Fruit fly (Drosophila melanogaster): ENCODE data around the gene CG6299.

Gene CG6299

dm6 chrX:15475791-15476190 lies 13.3 kb downstream of the CG6299 start, which contains the start of gene CG6324 (continued):
- no peak for TF ChIP-seq Neu2 (GFP tag; optimal IDR thresholded peaks at IDR 0.05; ENCODE audit: borderline replicate concordance)
- TF ChIP-seq tin (GFP tag; optimal IDR thresholded peaks at IDR 0.05), result no peak
- TF ChIP-seq danr (GFP tag; IDR thresholded peaks at IDR 0.05), result 0 out of 2 replicates have a peak, but pooled peaks have one; percentile 0
- no peak for TF ChIP-seq kni (GFP tag; optimal IDR thresholded peaks at IDR 0.05)

- TF ChIP-seq phol (tag; optimal IDR thresholded peaks at IDR 0.05) (peak; percentile 16), CG4404 (GFP tag; IDR thresholded peaks at IDR 0.05) (no peak), CG4328 (GFP tag; optimal IDR thresholded peaks at IDR 0.05) (no peak), Doc3 (GFP tag; IDR thresholded peaks at IDR 0.05; ENCODE audit: partially characterized antibody) (0 out of 3 replicates have a peak, but pooled peaks have one; percentile 41), sqz (GFP tag; optimal IDR thresholded peaks at IDR 0.05) (peak; percentile 82), Nf-YB (GFP tag; optimal IDR thresholded peaks at IDR 0.05) (no peak), MESR4 (GFP tag; optimal IDR thresholded peaks at IDR 0.05) (peak; percentile 80), sna (GFP tag; IDR thresholded peaks at IDR 0.05; ENCODE audit: partially characterized antibody) (peak; percentile 55), trem (tag; optimal IDR thresholded peaks at IDR 0.05) (no peak), corto (GFP tag; optimal IDR thresholded peaks at IDR 0.05) (no peak), jigr1 (GFP tag; IDR thresholded peaks at IDR 0.05) (no peak), CG31441 (GFP tag; IDR thresholded peaks at IDR 0.05) (no peak), NC2β (GFP tag; optimal IDR thresholded peaks at IDR 0.05) (no peak), emc (GFP tag; optimal IDR thresholded peaks at IDR 0.05) (no peak), tap (tag; optimal IDR thresholded peaks at IDR 0.05) (no peak), CG12744 (GFP tag; optimal IDR thresholded peaks at IDR 0.05) (no peak), CG10321 (GFP tag; IDR thresholded peaks at IDR 0.05) (no peak), CG15601 (tag; optimal IDR thresholded peaks at IDR 0.05) (peak; percentile 1), CG6254 (GFP tag; optimal IDR thresholded peaks at IDR 0.05) (no peak), zen2 (GFP tag; IDR thresholded peaks at IDR 0.05; ENCODE audit: partially characterized antibody) (peak; percentile 66; the same call in 2 of the 3 replicates), chinmo (GFP tag; IDR thresholded peaks at IDR 0.05; ENCODE audit: partially characterized antibody) (peak; percentile 75; the same call in 1 of the 4 replicates), Med (GFP tag) (peak; percentile 50), dan (GFP tag; IDR thresholded peaks at IDR 0.05) (no peak), hkb (optimal IDR thresholded peaks at IDR 0.05) (no peak), hkb (GFP tag; IDR thresholded peaks at IDR 0.05) (no peak), Lhr (GFP tag; optimal IDR thresholded peaks at IDR 0.05) (peak; percentile 22), CG10267 (tag; optimal IDR thresholded peaks at IDR 0.05) (peak; percentile 19), hb (GFP tag; IDR thresholded peaks at IDR 0.05; ENCODE audit: partially characterized antibody) (peak; percentile 59; the same call in 1 of the 3 replicates), CG12659 (GFP tag; optimal IDR thresholded peaks at IDR 0.05) (peak; percentile 52), knrl (GFP tag; IDR thresholded peaks at IDR 0.05; ENCODE audit: partially characterized antibody) (peak; percentile 78), Dll (GFP tag; IDR thresholded peaks at IDR 0.05; ENCODE audit: partially characterized antibody) (peak; percentile 73; the same call in 3 of the 4 replicates), Hmr (GFP tag; optimal IDR thresholded peaks at IDR 0.05) (no peak), MTF-1 (GFP tag; optimal IDR thresholded peaks at IDR 0.05; ENCODE audit: borderline replicate concordance) (no peak), row (GFP tag; IDR thresholded peaks at IDR 0.05) (0 out of 3 replicates have a peak, but pooled peaks have one; percentile 13), dpn (GFP tag; optimal IDR thresholded peaks at IDR 0.05) (no peak), lbe (GFP tag; optimal IDR thresholded peaks at IDR 0.05) (no peak), ATbp (GFP tag; optimal IDR thresholded peaks at IDR 0.05) (no peak), CG2889 (GFP tag; IDR thresholded peaks at IDR 0.05) (no peak), Lpt (GFP tag; optimal IDR thresholded peaks at IDR 0.05) (no peak), pita (GFP tag; optimal IDR thresholded peaks at IDR 0.05) (no peak), CG18262 (tag; optimal IDR thresholded peaks at IDR 0.05) (no peak), MBD-R2 (GFP tag; IDR thresholded peaks at IDR 0.05) (0 out of 2 replicates have a peak, but pooled peaks have one; percentile 27), peb (GFP tag; IDR thresholded peaks at IDR 0.05) (no peak), grn (GFP tag; optimal IDR thresholded peaks at IDR 0.05) (no peak)
Measured at dm6 chrX:15482236-15482660, 19.7 kb downstream of the CG6299 start, which contains the start of gene CG6340. TSS of gene CG6340 (plus strand) at chrX:15482374.
